Fruit fly (Drosophila melanogaster) whole organism, adult: ENCODE results near the gene milt.
A peak's percentile ranks its signal among the peaks of the same experiment; 100 is the strongest.

Source experiments
- CG11617 ChIP-seq: fragments of 200-800 bp; sonication (Bioruptor generic); optimal IDR thresholded peaks from 2 replicates; lab custom pipeline; 2017; ENCODE audit warnings: mild to moderate bottlenecking, missing biosample characterization, missing genetic modification reagents, missing genetic modification characterization
- CG33017 ChIP-seq: fragments of 200-800 bp; sonication (Bioruptor generic); optimal IDR thresholded peaks from 2 replicates; lab custom pipeline; 2018; ENCODE audit warnings: missing biosample characterization, mild to moderate bottlenecking, missing genetic modification characterization, moderate library complexity
- CG7101 ChIP-seq: fragments of 200-800 bp; sonication (Bioruptor generic); optimal IDR thresholded peaks from 2 replicates; lab custom pipeline; 2018; ENCODE audit warnings: missing biosample characterization, mild to moderate bottlenecking, missing genetic modification characterization, moderate library complexity
- Clk ChIP-seq: fragments of 200-800 bp; sonication (Bioruptor generic); optimal IDR thresholded peaks from 2 replicates; lab custom pipeline; 2017; ENCODE audit warnings: missing biosample characterization, missing genetic modification characterization
- Crg-1 ChIP-seq: fragments of 200-800 bp; sonication (Bioruptor generic); optimal IDR thresholded peaks from 2 replicates; lab custom pipeline; 2016; ENCODE audit warnings: missing biosample characterization, missing genetic modification characterization
- Hr96 ChIP-seq: fragments of 200-800 bp; sonication (Bioruptor generic); optimal IDR thresholded peaks from 2 replicates; lab custom pipeline; 2016; ENCODE audit warnings: missing biosample characterization, missing genetic modification characterization
- Mnt ChIP-seq: fragments of 200-800 bp; sonication (Bioruptor generic); optimal IDR thresholded peaks from 2 replicates; lab custom pipeline; 2016; ENCODE audit warnings: missing biosample characterization, mild to moderate bottlenecking, missing genetic modification characterization
- cic ChIP-seq: fragments of 200-800 bp; sonication (Bioruptor generic); optimal IDR thresholded peaks from 2 replicates; lab custom pipeline; 2017; ENCODE audit warnings: missing biosample characterization, mild to moderate bottlenecking, missing genetic modification characterization, moderate library complexity
- pad ChIP-seq: fragments of 200-800 bp; sonication (Bioruptor generic); optimal IDR thresholded peaks from 3 replicates; lab custom pipeline; 2017; ENCODE audit warnings: missing biosample characterization, missing genetic modification characterization, mild to moderate bottlenecking, moderate library complexity, missing genetic modification reagents

dm6 chr2L:7047703-7048102 lies 10.1 kb downstream of the milt start:
- TF ChIP-seq Hr96 (GFP tag; lab: Kevin White, UChicago) (no peak), cic (GFP tag; lab: Kevin White, UChicago) (no peak), Crg-1 (peak; percentile 76), CG7101 (tag; lab: Kevin White, UChicago) (peak; percentile 61), CG33017 (tag; lab: Kevin White, UChicago) (no peak), CG11617 (GFP tag; lab: Kevin White, UChicago) (peak; percentile 14), Clk (GFP tag; lab: Kevin White, UChicago) (no peak), Mnt (GFP tag; lab: Kevin White, UChicago) (peak; percentile 18), pad (GFP tag; lab: Kevin White, UChicago) (no peak)
